Worm (Caenorhabditis elegans): ENCODE results near the gene F32E10.5.
A peak's percentile ranks its signal among the peaks of the same experiment; 100 is the strongest.

Gene F32E10.5

ce11 chrIV:7561614-7562142 lies 16.5 kb downstream of the F32E10.5 start, which contains the start of gene ima-3 (continued):
- peak; percentile 86 for TF ChIP-seq attf-5 (GFP tag; optimal IDR thresholded peaks at IDR 0.05)
- TF ChIP-seq mcd-1 (GFP tag; IDR thresholded peaks at IDR 0.05): 0 out of 2 replicates have a peak, but pooled peaks have one; percentile 44

DNA sequence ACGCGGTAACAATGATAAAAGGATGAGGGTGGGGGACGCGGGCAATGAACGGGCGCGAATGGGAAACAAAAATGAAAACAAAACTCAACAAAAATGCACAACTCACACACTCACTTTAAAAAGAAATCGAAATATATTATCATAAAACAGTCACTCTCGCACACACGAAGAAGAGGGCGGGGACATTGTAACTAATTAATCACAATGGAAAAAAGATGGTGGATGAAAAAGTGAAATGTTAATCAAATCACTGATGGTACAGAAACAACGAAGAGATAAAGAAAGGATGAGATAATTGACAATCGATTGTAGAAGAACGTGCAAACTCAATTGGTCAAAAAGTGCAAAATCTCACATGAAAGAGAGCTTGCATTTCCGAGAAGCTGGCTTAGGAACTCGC lies 18.9 kb downstream of the F32E10.5 start:
- no peak for TF ChIP-seq let-526 (GFP tag; IDR thresholded peaks at IDR 0.05)
- no peak for TF ChIP-seq madf-3 (GFP tag; IDR thresholded peaks at IDR 0.05)
- TF ChIP-seq cebp-1 (GFP tag; IDR thresholded peaks at IDR 0.05): no peak
- no peak for TF ChIP-seq cebp-1 (tag; optimal IDR thresholded peaks at IDR 0.05)
- TF ChIP-seq Y67H2A.10 (GFP tag; conservative IDR thresholded peaks at IDR 0.05): no peak
- no peak for TF ChIP-seq chd-7 (tag; optimal IDR thresholded peaks at IDR 0.05)
- no peak for TF ChIP-seq F39B2.1 (GFP tag; IDR thresholded peaks at IDR 0.05)
- no peak for TF ChIP-seq rpc-1 (optimal IDR thresholded peaks at IDR 0.05)
- no peak for TF ChIP-seq rpc-1 (tag; optimal IDR thresholded peaks at IDR 0.05)
- peak; percentile 32 for TF ChIP-seq die-1 (tag; optimal IDR thresholded peaks at IDR 0.05)
- TF ChIP-seq mxl-1 (tag; optimal IDR thresholded peaks at IDR 0.05): no peak
- TF ChIP-seq ceh-100 (GFP tag; IDR thresholded peaks at IDR 0.05): no peak
- peak; percentile 7 for TF ChIP-seq tlf-1 (GFP tag; optimal IDR thresholded peaks at IDR 0.05)
- no peak for TF ChIP-seq egrh-3 (GFP tag; IDR thresholded peaks at IDR 0.05)
- no peak for TF ChIP-seq snpc-4 (GFP tag; optimal IDR thresholded peaks at IDR 0.05)
- peak in 1 of 4 experiments; percentile 0 for TF ChIP-seq snpc-4 (tag; optimal IDR thresholded peaks at IDR 0.05)
- TF ChIP-seq pha-4 (tag; optimal IDR thresholded peaks at IDR 0.05): no peak
- TF ChIP-seq T07F8.4 (tag; optimal IDR thresholded peaks at IDR 0.05): no peak
- no peak for TF ChIP-seq nhr-120 (GFP tag; IDR thresholded peaks at IDR 0.05)
- TF ChIP-seq hrde-1 (tag; optimal IDR thresholded peaks at IDR 0.05; ENCODE audit: borderline replicate concordance): no peak
- no peak for TF ChIP-seq nfya-1 (tag; optimal IDR thresholded peaks at IDR 0.05; ENCODE audit: borderline replicate concordance, insufficient read depth)
- TF ChIP-seq snpc-3.4 (tag; optimal IDR thresholded peaks at IDR 0.05): peak; percentile 33
- TF ChIP-seq efl-1 (GFP tag; optimal IDR thresholded peaks at IDR 0.05): no peak
- TF ChIP-seq ceh-91 (GFP tag; IDR thresholded peaks at IDR 0.05): no peak
- no peak for TF ChIP-seq nhr-27 (tag; optimal IDR thresholded peaks at IDR 0.05)
- no peak for TF ChIP-seq sdz-38 (tag; optimal IDR thresholded peaks at IDR 0.05)
- TF ChIP-seq hsf-1 (GFP tag; IDR thresholded peaks at IDR 0.05): peak; percentile 51; the same call in 1 of the 2 replicates
- TF ChIP-seq lsy-27 (tag; optimal IDR thresholded peaks at IDR 0.05; ENCODE audit: borderline replicate concordance, insufficient read depth): no peak
- 0 out of 2 replicates have a peak, but pooled peaks have one; percentile 11 for TF ChIP-seq attf-6 (GFP tag; IDR thresholded peaks at IDR 0.05)
- no peak for TF ChIP-seq lin-35 (GFP tag; optimal IDR thresholded peaks at IDR 0.05)
- peak; percentile 21; the same call in 1 of the 2 replicates for TF ChIP-seq madf-6 (GFP tag; IDR thresholded peaks at IDR 0.05)
- 0 out of 2 replicates have a peak, but pooled peaks have one; percentile 6 for TF ChIP-seq cebp-2 (GFP tag; IDR thresholded peaks at IDR 0.05)
- no peak for TF ChIP-seq unc-62 (GFP tag; optimal IDR thresholded peaks at IDR 0.05)
- TF ChIP-seq ceh-58 (GFP tag; IDR thresholded peaks at IDR 0.05): no peak
- peak; percentile 82 for TF ChIP-seq F49E8.2 (tag; optimal IDR thresholded peaks at IDR 0.05; ENCODE audit: insufficient read depth)
- TF ChIP-seq mcd-1 (GFP tag; IDR thresholded peaks at IDR 0.05): no peak
- no peak for TF ChIP-seq egl-18 (GFP tag; IDR thresholded peaks at IDR 0.05)
- no peak for TF ChIP-seq egl-44 (GFP tag; IDR thresholded peaks at IDR 0.05)
- no peak for TF ChIP-seq F57C9.4 (tag; optimal IDR thresholded peaks at IDR 0.05)
- no peak for TF ChIP-seq lsl-1 (GFP tag; optimal IDR thresholded peaks at IDR 0.05)
- no peak for TF ChIP-seq Y53G8AR.9 (GFP tag; conservative IDR thresholded peaks at IDR 0.05)
- TF ChIP-seq tbp1 (GFP tag; optimal IDR thresholded peaks at IDR 0.05): no peak
- TF ChIP-seq sptf-2 (GFP tag; optimal IDR thresholded peaks at IDR 0.05): no peak

Measured in whole organism, young adult.